Worm (Caenorhabditis elegans) whole organism, late embryonic: ENCODE results near the gene inso-1.

Experiments
- C08G9.2 ChIP-seq: sonication (generic microtip); optimal IDR thresholded peaks from 2 replicates; lab custom pipeline; 2016; ENCODE audit warnings: mild to moderate bottlenecking, missing genetic modification characterization, moderate library complexity, missing compliant biosample characterization
- ceh-9 ChIP-seq: sonication (generic microtip); optimal IDR thresholded peaks from 2 replicates; lab custom pipeline; 2016; ENCODE audit warnings: mild to moderate bottlenecking, missing genetic modification characterization, inconsistent platforms, missing compliant biosample characterization
- che-1 ChIP-seq: sonication (generic microtip); optimal IDR thresholded peaks from 2 replicates; lab custom pipeline; 2016; ENCODE audit warnings: mild to moderate bottlenecking, missing genetic modification characterization, missing compliant biosample characterization
- hlh-30 ChIP-seq: sonication (generic microtip); optimal IDR thresholded peaks from 2 replicates; lab custom pipeline; 2017; ENCODE audit warnings: antibody characterized with exemption, missing genetic modification characterization, missing compliant biosample characterization; ENCODE audit not compliant: insufficient read depth
- rnt-1 ChIP-seq: sonication (generic microtip); optimal IDR thresholded peaks from 2 replicates; lab custom pipeline; 2016; ENCODE audit warnings: missing genetic modification characterization, missing compliant biosample characterization
- unc-55 ChIP-seq: sonication (generic microtip); optimal IDR thresholded peaks from 2 replicates; lab custom pipeline; 2017; ENCODE audit warnings: missing biosample characterization, missing genetic modification reagents, missing genetic modification characterization

ce11 chrX:1327201-1327600 lies 27.3 kb downstream of the inso-1 start:
- no peak for TF ChIP-seq rnt-1 (tag; lab: Kevin White, UChicago)
- TF ChIP-seq unc-55 (GFP tag; lab: Kevin White, UChicago): no peak
- no peak for TF ChIP-seq C08G9.2 (tag; lab: Kevin White, UChicago)
- no peak for TF ChIP-seq hlh-30
- no peak for TF ChIP-seq che-1 (tag; lab: Kevin White, UChicago)
- no peak for TF ChIP-seq ceh-9 (tag; lab: Kevin White, UChicago)
